Worm (Caenorhabditis elegans): ENCODE results near the gene F29G6.1.

- TF ChIP-seq ama-1 (optimal IDR thresholded peaks at IDR 0.05) (no peak), nhr-28 (tag; optimal IDR thresholded peaks at IDR 0.05) (no peak), snpc-4 (tag; optimal IDR thresholded peaks at IDR 0.05) (no peak), rnt-1 (tag; optimal IDR thresholded peaks at IDR 0.05) (no peak), lsy-2 (tag; optimal IDR thresholded peaks at IDR 0.05) (no peak), lin-39 (tag; optimal IDR thresholded peaks at IDR 0.05) (no peak), unc-30 (tag; optimal IDR thresholded peaks at IDR 0.05) (no peak), tbx-2 (tag; optimal IDR thresholded peaks at IDR 0.05) (no peak)
Measured at ce11 chrX:11498871-11499270, 3.2 kb upstream of the F29G6.1 start.
